Worm (Caenorhabditis elegans) whole organism, late embryonic: ENCODE results near the gene T19C3.7.
A peak's percentile ranks its signal among the peaks of the same experiment; 100 is the strongest.

Experiments
- C08G9.2 ChIP-seq: sonication (generic microtip); optimal IDR thresholded peaks from 2 replicates; lab custom pipeline; 2016; ENCODE audit warnings: mild to moderate bottlenecking, missing genetic modification characterization, moderate library complexity, missing compliant biosample characterization
- C38D4.7 ChIP-seq: fragments of 200-800 bp; sonication (Bioruptor generic); optimal IDR thresholded peaks from 2 replicates; lab custom pipeline; 2018; ENCODE audit warnings: mild to moderate bottlenecking, missing genetic modification characterization, moderate library complexity, missing compliant biosample characterization
- F13H6.1 ChIP-seq: sonication (generic microtip); optimal IDR thresholded peaks from 2 replicates; lab custom pipeline; 2016; ENCODE audit warnings: missing genetic modification characterization, missing compliant biosample characterization
- K02D7.2 ChIP-seq: sonication (generic microtip); optimal IDR thresholded peaks from 2 replicates; lab custom pipeline; 2017; ENCODE audit warnings: mild to moderate bottlenecking, missing genetic modification characterization, missing compliant biosample characterization
- T23F11.4 ChIP-seq: fragments of 200-800 bp; sonication (Bioruptor generic); optimal IDR thresholded peaks from 2 replicates; lab custom pipeline; 2018; ENCODE audit warnings: mild to moderate bottlenecking, missing genetic modification characterization, missing compliant biosample characterization
- Y22D7AL.16 ChIP-seq: sonication (generic microtip); optimal IDR thresholded peaks from 2 replicates; lab custom pipeline; 2016; ENCODE audit warnings: missing genetic modification characterization, missing compliant biosample characterization
- ahr-1 ChIP-seq: sonication (generic microtip); optimal IDR thresholded peaks from 2 replicates; lab custom pipeline; 2016; ENCODE audit warnings: missing genetic modification characterization, missing compliant biosample characterization
- ama-1 ChIP-seq: fragments of 150-350 bp; optimal IDR thresholded peaks from 2 replicates; lab custom pipeline; 2014
- ceh-14 ChIP-seq: sonication (generic microtip); optimal IDR thresholded peaks from 2 replicates; lab custom pipeline; 2016; ENCODE audit warnings: missing genotype, missing genetic modification characterization, missing compliant biosample characterization
- ceh-22 ChIP-seq: sonication (generic microtip); optimal IDR thresholded peaks from 2 replicates; lab custom pipeline; 2017; ENCODE audit warnings: missing biosample characterization, missing genetic modification characterization
- ceh-30 ChIP-seq: fragments of 150-350 bp; optimal IDR thresholded peaks from 2 replicates; lab custom pipeline; 2014; ENCODE audit warnings: missing biosample characterization, missing genetic modification characterization
- ceh-34 ChIP-seq: sonication (generic microtip); optimal IDR thresholded peaks from 2 replicates; lab custom pipeline; 2016; ENCODE audit warnings: mild to moderate bottlenecking, missing genetic modification characterization, missing compliant biosample characterization
- ceh-9 ChIP-seq: sonication (generic microtip); optimal IDR thresholded peaks from 2 replicates; lab custom pipeline; 2016; ENCODE audit warnings: mild to moderate bottlenecking, missing genetic modification characterization, inconsistent platforms, missing compliant biosample characterization
- dve-1 ChIP-seq: sonication (generic microtip); optimal IDR thresholded peaks from 2 replicates; lab custom pipeline; 2017; ENCODE audit warnings: antibody characterized with exemption, mild to moderate bottlenecking, missing genetic modification characterization, missing compliant biosample characterization
- elt-2 ChIP-seq: sonication (generic microtip); optimal IDR thresholded peaks from 2 replicates; lab custom pipeline; 2016; ENCODE audit warnings: missing genetic modification reagents, missing genetic modification characterization, missing compliant biosample characterization
- elt-4 ChIP-seq: sonication (generic microtip); optimal IDR thresholded peaks from 2 replicates; lab custom pipeline; 2016; ENCODE audit warnings: missing genetic modification characterization, missing compliant biosample characterization
- ets-4 ChIP-seq: sonication (generic microtip); optimal IDR thresholded peaks from 2 replicates; lab custom pipeline; 2016; ENCODE audit warnings: missing genetic modification characterization, missing compliant biosample characterization
- fkh-10 ChIP-seq: fragments of 150-350 bp; optimal IDR thresholded peaks from 2 replicates; lab custom pipeline; 2014; ENCODE audit warnings: missing biosample characterization, missing genetic modification reagents, missing genetic modification characterization
- gmeb-2 ChIP-seq: sonication (generic microtip); optimal IDR thresholded peaks from 2 replicates; lab custom pipeline; 2016; ENCODE audit warnings: missing genetic modification characterization, inconsistent platforms, missing compliant biosample characterization
- hlh-13 ChIP-seq: fragments of 200-800 bp; sonication (Bioruptor generic); optimal IDR thresholded peaks from 2 replicates; lab custom pipeline; 2018; ENCODE audit warnings: mild to moderate bottlenecking, missing genetic modification characterization, missing compliant biosample characterization
- hlh-15 ChIP-seq: sonication (generic microtip); optimal IDR thresholded peaks from 2 replicates; lab custom pipeline; 2016; ENCODE audit warnings: missing genetic modification characterization, missing compliant biosample characterization
- hlh-30 ChIP-seq: sonication (generic microtip); optimal IDR thresholded peaks from 2 replicates; lab custom pipeline; 2017; ENCODE audit warnings: antibody characterized with exemption, missing genetic modification characterization, missing compliant biosample characterization; ENCODE audit not compliant: insufficient read depth
- hlh-8 ChIP-seq: sonication (generic microtip); optimal IDR thresholded peaks from 2 replicates; lab custom pipeline; 2016; ENCODE audit warnings: missing genotype, missing genetic modification characterization, missing compliant biosample characterization
- lin-11 ChIP-seq: fragments of 200-800 bp; sonication (Bioruptor generic); optimal IDR thresholded peaks from 2 replicates; lab custom pipeline; 2018; ENCODE audit warnings: mild to moderate bottlenecking, missing genetic modification characterization, missing compliant biosample characterization
- madf-2 ChIP-seq: sonication (generic microtip); optimal IDR thresholded peaks from 2 replicates; lab custom pipeline; 2017; ENCODE audit warnings: missing genetic modification characterization, missing compliant biosample characterization
- mec-3 ChIP-seq: sonication (generic microtip); optimal IDR thresholded peaks from 2 replicates; lab custom pipeline; 2016; ENCODE audit warnings: borderline replicate concordance, missing genetic modification characterization, missing compliant biosample characterization
- nhr-232 ChIP-seq: sonication (generic microtip); optimal IDR thresholded peaks from 2 replicates; lab custom pipeline; 2016; ENCODE audit warnings: missing genetic modification characterization, missing compliant biosample characterization
- pat-9 ChIP-seq: fragments of 200-800 bp; sonication (Bioruptor generic); optimal IDR thresholded peaks from 2 replicates; lab custom pipeline; 2018; ENCODE audit warnings: mild to moderate bottlenecking, missing genetic modification characterization, moderate library complexity, missing compliant biosample characterization
- pax-1 ChIP-seq: fragments of 150-350 bp; optimal IDR thresholded peaks from 2 replicates; lab custom pipeline; 2014; ENCODE audit warnings: missing biosample characterization, missing genetic modification characterization
- pha-2 ChIP-seq: sonication (generic microtip); optimal IDR thresholded peaks from 2 replicates; lab custom pipeline; 2017; ENCODE audit warnings: mild to moderate bottlenecking, missing genetic modification characterization, missing compliant biosample characterization
- pqm-1 ChIP-seq: sonication (generic microtip); optimal IDR thresholded peaks from 2 replicates; lab custom pipeline; 2016; ENCODE audit warnings: missing genetic modification characterization, missing compliant biosample characterization
- pros-1 ChIP-seq: fragments of 150-350 bp; optimal IDR thresholded peaks from 2 replicates; lab custom pipeline; 2014; ENCODE audit warnings: missing biosample characterization, missing genetic modification reagents, missing genetic modification characterization
- ref-2 ChIP-seq: sonication (generic microtip); optimal IDR thresholded peaks from 2 replicates; lab custom pipeline; 2016; ENCODE audit warnings: missing genetic modification characterization, missing compliant biosample characterization
- sdc-2 ChIP-seq: sonication (generic microtip); optimal IDR thresholded peaks from 2 replicates; lab custom pipeline; 2016; ENCODE audit warnings: missing genotype, missing genetic modification characterization, missing compliant biosample characterization
- sox-2 ChIP-seq: fragments of 200-800 bp; sonication (Bioruptor generic); IDR thresholded peaks from 2 replicates; pipeline ENCODE4 v1.3.6; 2022; ENCODE audit warnings: missing genetic modification reagents, missing genetic modification characterization, missing compliant biosample characterization
- tbx-2 ChIP-seq: sonication (generic microtip); optimal IDR thresholded peaks from 2 replicates; lab custom pipeline; 2016; ENCODE audit warnings: missing genetic modification characterization, missing compliant biosample characterization
- unc-3 ChIP-seq, 2 experiments: fragments of 200-800 bp in 1 of 2; sonication (Bioruptor generic) in 1 of 2; sonication (generic microtip) in 1 of 2; conservative IDR thresholded peaks in 1 of 2; optimal IDR thresholded peaks in 1 of 2; 2 replicates each; pipeline versions ENCODE4 v1.3.6 to Lab custom; 2016 to 2022; ENCODE audit warnings: missing compliant biosample characterization in 2 of 2, missing genetic modification characterization in 2 of 2, missing genetic modification reagents in 1 of 2
- unc-42 ChIP-seq: sonication (generic microtip); optimal IDR thresholded peaks from 2 replicates; lab custom pipeline; 2016; ENCODE audit warnings: missing genotype, missing genetic modification characterization, missing compliant biosample characterization
- unc-55 ChIP-seq: sonication (generic microtip); optimal IDR thresholded peaks from 2 replicates; lab custom pipeline; 2017; ENCODE audit warnings: missing biosample characterization, missing genetic modification reagents, missing genetic modification characterization
- zip-5 ChIP-seq: sonication (generic microtip); optimal IDR thresholded peaks from 2 replicates; lab custom pipeline; 2016; ENCODE audit warnings: missing genetic modification characterization, missing compliant biosample characterization

T19C3.7 gene

ce11 chrIII:668303-668893, 32.4 kb upstream of the T19C3.7 start, which contains the start of gene W02B3.3 (continued):
- TF ChIP-seq ahr-1 (tag; lab: Kevin White, UChicago) (no peak), F13H6.1 (tag; lab: Kevin White, UChicago) (no peak), ceh-34 (tag; lab: Kevin White, UChicago) (peak; percentile 16), ets-4 (tag; lab: Kevin White, UChicago) (no peak), madf-2 (tag; lab: Kevin White, UChicago) (no peak), ceh-9 (no peak), hlh-15 (tag; lab: Kevin White, UChicago) (no peak), mec-3 (tag; lab: Kevin White, UChicago) (no peak), ama-1 (lab: Kevin White, UChicago) (no peak), sox-2 (no peak), hlh-13 (GFP tag; lab: Kevin White, UChicago) (no peak), unc-42 (tag; lab: Kevin White, UChicago) (peak; percentile 94), T23F11.4 (GFP tag; lab: Kevin White, UChicago) (no peak), Y22D7AL.16 (tag; lab: Kevin White, UChicago) (no peak), ref-2 (tag; lab: Kevin White, UChicago) (peak; percentile 40), sdc-2 (tag; lab: Kevin White, UChicago) (peak; percentile 35), K02D7.2 (tag; lab: Kevin White, UChicago) (no peak), nhr-232 (tag; lab: Kevin White, UChicago) (no peak), elt-4 (tag; lab: Kevin White, UChicago) (no peak), gmeb-2 (tag; lab: Kevin White, UChicago) (no peak), C08G9.2 (tag; lab: Kevin White, UChicago) (no peak), lin-11 (no peak), dve-1 (tag; lab: Kevin White, UChicago) (no peak), pat-9 (tag; lab: Kevin White, UChicago) (peak; percentile 6), pax-1 (tag; lab: Kevin White, UChicago) (no peak), pqm-1 (no peak), pros-1 (tag; lab: Kevin White, UChicago) (peak; percentile 55), fkh-10 (GFP tag; lab: Kevin White, UChicago) (peak; percentile 21)

- TF ChIP-seq ceh-30 (tag; lab: Kevin White, UChicago), result no peak
- no peak for TF ChIP-seq dve-1 (tag; lab: Kevin White, UChicago)
- TF ChIP-seq hlh-13 (GFP tag; lab: Kevin White, UChicago), result no peak
- no peak for TF ChIP-seq ceh-22 (tag; lab: Kevin White, UChicago)
- TF ChIP-seq ceh-14, result peak; percentile 9
- no peak for TF ChIP-seq pha-2 (tag; lab: Kevin White, UChicago)
- no peak for TF ChIP-seq C38D4.7
- no peak for TF ChIP-seq unc-55 (GFP tag; lab: Kevin White, UChicago)
- TF ChIP-seq zip-5 (tag; lab: Kevin White, UChicago), result no peak
- no peak for TF ChIP-seq C08G9.2 (tag; lab: Kevin White, UChicago)
- peak; percentile 8 for TF ChIP-seq unc-42 (tag; lab: Kevin White, UChicago)
- TF ChIP-seq hlh-8 (tag; lab: Kevin White, UChicago), result no peak
- no peak for TF ChIP-seq lin-11
- TF ChIP-seq tbx-2, result no peak
- TF ChIP-seq elt-2 (tag; lab: Kevin White, UChicago), result no peak
- TF ChIP-seq unc-3 (GFP tag; conservative IDR thresholded peaks at IDR 0.05; lab: Robert Waterston, UW), result peak; percentile 92
- TF ChIP-seq unc-3 (tag; optimal IDR thresholded peaks at IDR 0.05; lab: Kevin White, UChicago), result peak; percentile 98
- no peak for TF ChIP-seq pros-1 (tag; lab: Kevin White, UChicago)
- TF ChIP-seq nhr-232 (tag; lab: Kevin White, UChicago), result no peak
- TF ChIP-seq hlh-30 (tag; lab: Kevin White, UChicago), result no peak
Measured at ce11 chrIII:665173-665757, 29.3 kb upstream of the T19C3.7 start, which contains the start of gene C09F5.3. Gene C09F5.3 (minus strand): TSS chrIII:665266.
